Worm (Caenorhabditis elegans): ENCODE data around the gene F45H10.5.

The F45H10.5 gene

ce11 chrII:13508607-13509006, 6.9 kb downstream of the F45H10.5 start:
- TF ChIP-seq aly-2 (tag; optimal IDR thresholded peaks at IDR 0.05) (no peak), unc-62 (GFP tag; optimal IDR thresholded peaks at IDR 0.05 in 1 of 2) (peak in 1 of 2 experiments; percentile 77), unc-62 (tag; optimal IDR thresholded peaks at IDR 0.05) (no peak), skn-1 (tag; optimal IDR thresholded peaks at IDR 0.05) (no peak), ztf-7 (tag; optimal IDR thresholded peaks at IDR 0.05) (no peak), pqm-1 (tag; optimal IDR thresholded peaks at IDR 0.05) (peak; percentile 71), ces-1 (GFP tag; optimal IDR thresholded peaks at IDR 0.05) (no peak), R02D3.7 (tag; optimal IDR thresholded peaks at IDR 0.05) (no peak), lin-1 (GFP tag; IDR thresholded peaks at IDR 0.05) (no peak), dmd-6 (GFP tag; IDR thresholded peaks at IDR 0.05) (0 out of 2 replicates have a peak, but pooled peaks have one; percentile 24), nhr-28 (tag; optimal IDR thresholded peaks at IDR 0.05) (peak; percentile 10), duxl-1 (tag; optimal IDR thresholded peaks at IDR 0.05; ENCODE audit: poor library complexity) (no peak)

DNA sequence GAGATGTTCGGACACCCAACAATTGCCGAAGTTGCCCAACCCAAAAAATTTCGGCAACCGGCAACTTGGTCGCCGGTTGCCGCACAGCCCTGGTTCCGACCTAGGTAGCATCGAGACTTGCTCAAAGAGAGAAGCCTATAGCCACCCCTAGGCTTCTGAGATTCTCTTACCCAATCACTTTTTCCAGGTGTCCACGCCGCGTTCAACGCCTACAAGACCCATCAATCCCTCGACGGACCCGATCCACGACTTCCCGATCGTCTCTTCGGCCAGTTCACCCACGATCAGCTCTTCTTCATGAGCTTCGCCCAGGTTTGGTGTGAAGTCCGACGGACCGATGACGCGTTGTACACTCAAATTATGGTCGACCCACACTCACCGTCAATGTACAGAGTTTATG, 14.1 kb downstream of the F45H10.5 start:
- TF ChIP-seq lin-39 (tag; optimal IDR thresholded peaks at IDR 0.05) (no peak), saeg-2 (GFP tag; IDR thresholded peaks at IDR 0.05) (no peak), attf-4 (tag; optimal IDR thresholded peaks at IDR 0.05) (no peak), set-16 (GFP tag; IDR thresholded peaks at IDR 0.05) (peak; percentile 54), egl-27 (tag; optimal IDR thresholded peaks at IDR 0.05) (no peak), nhr-42 (GFP tag; IDR thresholded peaks at IDR 0.05) (0 out of 2 replicates have a peak, but pooled peaks have one; percentile 6)

DNA sequence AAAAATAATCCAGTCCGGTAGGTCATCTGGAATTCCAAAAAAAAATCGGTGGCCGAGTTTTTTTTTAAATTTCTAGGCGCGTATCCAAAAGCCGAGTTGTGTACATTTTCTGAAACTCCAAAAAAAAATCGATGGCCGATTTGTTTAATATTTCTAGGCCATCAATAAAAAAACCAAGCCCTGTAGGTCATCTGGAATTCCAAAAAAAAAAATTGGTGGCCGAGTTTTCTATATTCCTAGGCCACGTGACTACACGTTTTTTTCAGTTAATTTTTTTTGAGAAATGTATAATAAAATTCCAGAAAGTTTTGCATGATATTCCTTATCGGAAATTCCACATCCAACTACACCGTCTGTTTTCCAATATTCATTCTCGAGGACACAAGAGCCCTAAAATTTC, 15.9 kb downstream of the F45H10.5 start, which contains the start of gene sre-45:
Gene sre-45, plus strand, starts transcription at position 301 of the 400 bp plus-strand sequence.
- no peak for TF ChIP-seq ctbp-1 (GFP tag; IDR thresholded peaks at IDR 0.05)
- no peak for TF ChIP-seq lim-7 (GFP tag; IDR thresholded peaks at IDR 0.05)
- no peak for TF ChIP-seq hlh-11 (tag; optimal IDR thresholded peaks at IDR 0.05)
- no peak for TF ChIP-seq jun-1 (tag; optimal IDR thresholded peaks at IDR 0.05)
- no peak for TF ChIP-seq daf-12 (tag; optimal IDR thresholded peaks at IDR 0.05)
- no peak for TF ChIP-seq mxl-2 (GFP tag; conservative IDR thresholded peaks at IDR 0.05)
- TF ChIP-seq ZK546.5 (tag; optimal IDR thresholded peaks at IDR 0.05) = no peak
- no peak for TF ChIP-seq lin-13 (GFP tag; optimal IDR thresholded peaks at IDR 0.05)
- no peak for TF ChIP-seq F44E2.7 (GFP tag; IDR thresholded peaks at IDR 0.05)
- TF ChIP-seq dpl-1 (GFP tag; optimal IDR thresholded peaks at IDR 0.05) = no peak
- no peak for TF ChIP-seq vab-7 (GFP tag; IDR thresholded peaks at IDR 0.05)
- TF ChIP-seq nhr-76 (tag; optimal IDR thresholded peaks at IDR 0.05) = no peak

DNA sequence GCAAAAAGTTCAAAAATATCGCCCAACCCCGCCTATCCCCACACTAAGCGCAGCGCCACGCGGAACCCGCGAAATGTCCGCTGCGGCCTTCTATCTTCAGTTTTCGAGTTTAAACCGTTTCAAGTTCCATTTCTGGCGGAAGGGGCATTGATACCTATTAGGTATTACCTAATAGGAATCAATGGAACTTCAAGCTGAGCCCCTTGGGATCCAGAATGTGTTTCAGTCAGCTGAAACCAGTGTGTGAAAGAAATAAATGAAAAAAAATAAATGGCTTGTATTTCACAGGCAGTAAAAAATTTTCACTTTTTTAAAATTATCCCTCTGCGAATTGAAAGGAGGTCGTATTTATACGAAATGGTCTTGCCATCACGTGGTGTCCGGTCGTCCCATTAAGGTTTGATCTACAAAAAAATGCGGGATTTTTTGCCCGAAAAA, 19.5 kb downstream of the F45H10.5 start:
- TF ChIP-seq lin-38 (GFP tag; IDR thresholded peaks at IDR 0.05) = peak; percentile 72
- 0 out of 2 replicates have a peak, but pooled peaks have one; percentile 52 for TF ChIP-seq Y105C5A.15 (GFP tag; IDR thresholded peaks at IDR 0.05)
- peak; percentile 48; the same call in 1 of the 2 replicates for TF ChIP-seq pha-4 (GFP tag; IDR thresholded peaks at IDR 0.05)
- TF ChIP-seq pha-4 (tag; optimal IDR thresholded peaks at IDR 0.05) = no peak
- 0 out of 2 replicates have a peak, but pooled peaks have one; percentile 56 for TF ChIP-seq ceh-44 (GFP tag; IDR thresholded peaks at IDR 0.05)
- TF ChIP-seq unc-62 (GFP tag; optimal IDR thresholded peaks at IDR 0.05 in 1 of 2) = no peak
- TF ChIP-seq unc-62 (tag; optimal IDR thresholded peaks at IDR 0.05) = no peak
- no peak for TF ChIP-seq zip-2 (tag; optimal IDR thresholded peaks at IDR 0.05)
- TF ChIP-seq nhr-111 (GFP tag; optimal IDR thresholded peaks at IDR 0.05) = no peak
- peak; percentile 50; the same call in 1 of the 2 replicates for TF ChIP-seq arid-1 (GFP tag; conservative IDR thresholded peaks at IDR 0.05)
- TF ChIP-seq ZK337.2 (GFP tag; IDR thresholded peaks at IDR 0.05) = no peak
- peak; percentile 12 for TF ChIP-seq aly-2 (tag; optimal IDR thresholded peaks at IDR 0.05)
- peak; percentile 87 for TF ChIP-seq snpc-1.2 (GFP tag; IDR thresholded peaks at IDR 0.05)
- no peak for TF ChIP-seq Y75B8A.6 (GFP tag; IDR thresholded peaks at IDR 0.05)
- TF ChIP-seq nhr-48 (tag; optimal IDR thresholded peaks at IDR 0.05) = peak; percentile 14
- TF ChIP-seq lin-13 (GFP tag; optimal IDR thresholded peaks at IDR 0.05) = peak; percentile 55
- no peak for TF ChIP-seq nhr-11 (tag; optimal IDR thresholded peaks at IDR 0.05)
- TF ChIP-seq nhr-6 (tag; optimal IDR thresholded peaks at IDR 0.05) = no peak
- peak; percentile 95 for TF ChIP-seq F49E8.2 (tag; optimal IDR thresholded peaks at IDR 0.05; ENCODE audit: borderline replicate concordance)
- TF ChIP-seq nhr-102 (tag; optimal IDR thresholded peaks at IDR 0.05) = no peak
- TF ChIP-seq hlh-11 (tag; optimal IDR thresholded peaks at IDR 0.05) = peak; percentile 28
- TF ChIP-seq mdt-29 (GFP tag; IDR thresholded peaks at IDR 0.05) = peak; percentile 87
- 0 out of 2 replicates have a peak, but pooled peaks have one; percentile 18 for TF ChIP-seq egl-43 (GFP tag; IDR thresholded peaks at IDR 0.05)
